Fruit fly (Drosophila melanogaster): Measurements from ENCODE around the gene mRpL46.

DNA sequence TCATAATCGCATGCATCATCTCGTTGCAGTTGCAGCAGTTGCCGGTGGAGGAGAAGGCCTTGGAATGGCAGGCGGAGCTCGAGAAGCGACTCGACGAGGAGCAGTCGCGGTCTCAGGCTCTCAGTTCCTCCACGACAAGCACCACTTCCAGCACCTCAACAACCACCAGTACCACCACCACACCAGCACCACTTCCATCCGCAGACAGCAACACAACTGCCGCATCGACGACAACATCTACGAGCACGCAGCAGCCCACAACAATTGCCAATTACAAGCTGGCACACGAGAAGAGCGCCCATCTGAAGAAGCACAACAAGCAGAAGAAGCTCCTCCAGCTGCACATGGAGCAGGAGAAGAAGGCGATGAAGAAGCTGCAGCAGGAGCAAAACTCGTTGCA, 45.1 kb downstream of the mRpL46 start:
- TF ChIP-seq Abd-B (GFP tag; optimal IDR thresholded peaks at IDR 0.05), result no peak
- TF ChIP-seq pan (optimal IDR thresholded peaks at IDR 0.05), result no peak
- TF ChIP-seq sage (GFP tag; optimal IDR thresholded peaks at IDR 0.05), result no peak
- no peak for TF ChIP-seq CG9705 (GFP tag; optimal IDR thresholded peaks at IDR 0.05)
- no peak for TF ChIP-seq lola (GFP tag; optimal IDR thresholded peaks at IDR 0.05)
- no peak for TF ChIP-seq fru (GFP tag; optimal IDR thresholded peaks at IDR 0.05)
- no peak for TF ChIP-seq psq (GFP tag; optimal IDR thresholded peaks at IDR 0.05)
- TF ChIP-seq Dfd (GFP tag; optimal IDR thresholded peaks at IDR 0.05), result no peak
- TF ChIP-seq usp (GFP tag; optimal IDR thresholded peaks at IDR 0.05), result no peak

Data from whole organism, wandering third instar larva.